Fruit fly (Drosophila melanogaster): ENCODE measurements around the gene CG3556.

The CG3556 gene

DNA sequence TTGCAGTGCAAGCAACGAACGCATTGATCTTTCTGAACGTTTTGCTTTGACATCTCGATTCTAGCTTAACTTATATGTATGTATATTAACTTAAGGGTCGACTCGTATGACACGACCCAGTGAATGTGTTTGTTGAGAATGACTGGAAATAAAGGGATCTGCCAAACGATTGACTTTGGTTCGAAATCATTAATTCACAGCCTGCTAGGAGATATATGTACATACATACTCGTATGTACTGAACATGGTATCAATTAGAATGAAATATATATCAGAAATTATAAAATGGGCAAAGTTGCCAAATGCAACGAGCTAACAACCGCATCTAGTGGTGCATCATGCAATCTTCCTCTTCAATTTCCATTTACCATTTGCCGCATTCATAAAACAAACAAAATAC, 41.8 kb downstream of the CG3556 start, which contains the start of gene CG12684:
Gene CG12684 (minus strand): TSS at position 101 of the 400 bp plus-strand sequence.
- TF ChIP-seq Hr83 (GFP tag; optimal IDR thresholded peaks at IDR 0.05; ENCODE audit: poor library complexity, severe bottlenecking) (no peak), Hr78 (GFP tag; optimal IDR thresholded peaks at IDR 0.05) (no peak), CG9705 (GFP tag; optimal IDR thresholded peaks at IDR 0.05) (no peak), Abd-B (GFP tag; optimal IDR thresholded peaks at IDR 0.05) (no peak), Vsx2 (GFP tag; optimal IDR thresholded peaks at IDR 0.05; ENCODE audit: partially characterized antibody) (no peak), br (GFP tag; optimal IDR thresholded peaks at IDR 0.05) (no peak), psq (GFP tag; optimal IDR thresholded peaks at IDR 0.05) (no peak), dl (GFP tag; optimal IDR thresholded peaks at IDR 0.05; ENCODE audit: insufficient read depth in 1 of 2, partially characterized antibody in 2 of 2) (no peak), fru (GFP tag; optimal IDR thresholded peaks at IDR 0.05) (no peak), h (GFP tag; optimal IDR thresholded peaks at IDR 0.05) (no peak), brk (GFP tag; optimal IDR thresholded peaks at IDR 0.05) (no peak), OdsH (GFP tag; optimal IDR thresholded peaks at IDR 0.05) (no peak), N (GFP tag; optimal IDR thresholded peaks at IDR 0.05) (no peak), tai (GFP tag; optimal IDR thresholded peaks at IDR 0.05) (no peak), CG32264 (GFP tag; optimal IDR thresholded peaks at IDR 0.05) (no peak), HLH106 (tag; optimal IDR thresholded peaks at IDR 0.05) (no peak), pan (optimal IDR thresholded peaks at IDR 0.05) (no peak)

DNA sequence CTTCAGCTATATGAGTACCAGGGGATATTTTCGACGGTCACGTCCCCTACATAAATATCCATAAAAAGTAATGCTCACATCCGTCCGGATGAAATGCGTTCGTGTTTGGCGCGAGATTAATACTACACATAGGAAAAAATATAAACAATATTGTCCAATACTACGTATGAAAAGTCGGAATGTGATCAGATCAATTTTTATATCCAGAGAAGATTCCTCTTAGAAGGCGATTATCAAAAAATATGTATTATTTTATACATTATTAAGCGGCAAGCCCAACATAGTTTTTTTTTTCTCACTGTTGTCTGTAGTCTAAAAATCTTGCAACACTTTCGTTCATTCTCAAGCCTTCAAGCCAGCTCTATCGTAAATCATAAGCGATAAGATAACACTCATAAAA, 43.9 kb downstream of the CG3556 start:
- TF ChIP-seq foxo (GFP tag; optimal IDR thresholded peaks at IDR 0.05) = peak in 1 of 2 experiments; percentile 25
- TF ChIP-seq fru (GFP tag; optimal IDR thresholded peaks at IDR 0.05) = peak; percentile 1
- TF ChIP-seq sage (GFP tag; optimal IDR thresholded peaks at IDR 0.05) = no peak

DNA sequence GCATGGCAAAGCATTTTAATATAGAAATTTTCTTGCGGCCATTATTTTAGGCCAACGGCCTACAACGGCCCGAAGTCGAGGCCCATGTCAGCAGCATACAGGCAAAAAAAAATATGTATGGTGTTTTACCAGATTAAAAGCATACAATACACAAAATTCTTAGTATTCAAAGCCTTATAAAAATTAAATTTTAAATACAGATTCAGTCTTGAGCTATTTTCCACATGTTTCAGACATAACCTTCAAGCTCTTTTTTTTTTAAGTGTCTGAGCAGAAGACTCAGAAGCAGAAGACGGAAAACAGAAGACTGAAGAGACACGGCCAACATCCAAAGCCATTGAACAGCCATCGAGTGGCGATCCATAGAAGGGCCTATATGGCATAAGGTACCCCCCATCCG, 51.7 kb downstream of the CG3556 start:
- peak in 1 of 2 experiments; percentile 28 for TF ChIP-seq foxo (GFP tag; optimal IDR thresholded peaks at IDR 0.05)
- no peak for TF ChIP-seq br (GFP tag; optimal IDR thresholded peaks at IDR 0.05)
- no peak for TF ChIP-seq CG32264 (GFP tag; optimal IDR thresholded peaks at IDR 0.05)
- no peak for TF ChIP-seq rgr (GFP tag; optimal IDR thresholded peaks at IDR 0.05)
- TF ChIP-seq N (GFP tag; optimal IDR thresholded peaks at IDR 0.05) = no peak
- peak; percentile 3 for TF ChIP-seq h (GFP tag; optimal IDR thresholded peaks at IDR 0.05)
- TF ChIP-seq lola (GFP tag; optimal IDR thresholded peaks at IDR 0.05) = no peak
- no peak for TF ChIP-seq Hr78 (GFP tag; optimal IDR thresholded peaks at IDR 0.05)
- TF ChIP-seq ey (GFP tag; optimal IDR thresholded peaks at IDR 0.05) = no peak
- TF ChIP-seq jim (GFP tag; optimal IDR thresholded peaks at IDR 0.05) = no peak
- no peak for TF ChIP-seq dl (GFP tag; optimal IDR thresholded peaks at IDR 0.05; ENCODE audit: insufficient read depth in 1 of 2, partially characterized antibody in 2 of 2)
- no peak for TF ChIP-seq usp (GFP tag; optimal IDR thresholded peaks at IDR 0.05)
- peak; percentile 13 for TF ChIP-seq fru (GFP tag; optimal IDR thresholded peaks at IDR 0.05)
- TF ChIP-seq Jra (GFP tag; optimal IDR thresholded peaks at IDR 0.05) = no peak
- no peak for TF ChIP-seq OdsH (GFP tag; optimal IDR thresholded peaks at IDR 0.05)
- no peak for TF ChIP-seq CG9705 (GFP tag; optimal IDR thresholded peaks at IDR 0.05)
- no peak for TF ChIP-seq Dfd (GFP tag; optimal IDR thresholded peaks at IDR 0.05)
- TF ChIP-seq psq (GFP tag; optimal IDR thresholded peaks at IDR 0.05) = no peak

DNA sequence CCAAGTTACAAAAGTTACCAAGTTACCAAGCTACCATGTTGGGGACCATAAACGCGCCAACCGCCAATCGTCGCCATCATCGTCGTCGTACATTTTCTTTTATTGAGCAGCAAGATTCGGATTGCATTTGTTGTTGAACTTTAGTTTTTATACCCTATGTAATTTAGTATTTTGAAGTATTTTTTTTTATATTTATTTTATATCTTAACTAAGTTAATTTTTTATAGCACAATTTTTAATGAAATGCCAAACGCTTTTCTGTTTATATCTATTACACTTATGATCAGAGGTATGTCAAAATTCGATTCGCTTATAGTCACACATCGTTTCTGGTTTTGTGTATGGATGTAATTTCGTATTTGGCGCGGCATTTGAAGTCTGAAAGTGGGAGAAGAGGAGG, 52.4 kb downstream of the CG3556 start:
- TF ChIP-seq dmrt93B (GFP tag; optimal IDR thresholded peaks at IDR 0.05) (no peak), woc (GFP tag; optimal IDR thresholded peaks at IDR 0.05) (no peak), pan (optimal IDR thresholded peaks at IDR 0.05) (no peak), Vsx2 (GFP tag; optimal IDR thresholded peaks at IDR 0.05; ENCODE audit: partially characterized antibody) (no peak), HLH106 (tag; optimal IDR thresholded peaks at IDR 0.05) (no peak), Dfd (GFP tag; optimal IDR thresholded peaks at IDR 0.05) (no peak), Rel (GFP tag; optimal IDR thresholded peaks at IDR 0.05) (no peak), Rel (tag; optimal IDR thresholded peaks at IDR 0.05) (no peak), Jra (GFP tag; optimal IDR thresholded peaks at IDR 0.05) (no peak), CG9705 (GFP tag; optimal IDR thresholded peaks at IDR 0.05) (no peak), tai (GFP tag; optimal IDR thresholded peaks at IDR 0.05) (no peak), foxo (GFP tag; optimal IDR thresholded peaks at IDR 0.05) (no peak), brk (GFP tag; optimal IDR thresholded peaks at IDR 0.05) (no peak), Abd-B (GFP tag; optimal IDR thresholded peaks at IDR 0.05) (no peak), ey (GFP tag; optimal IDR thresholded peaks at IDR 0.05) (no peak), Hr78 (GFP tag; optimal IDR thresholded peaks at IDR 0.05) (no peak), dl (GFP tag; optimal IDR thresholded peaks at IDR 0.05; ENCODE audit: insufficient read depth in 1 of 2, partially characterized antibody in 2 of 2) (no peak), jim (GFP tag; optimal IDR thresholded peaks at IDR 0.05) (no peak)

Measured in whole organism, wandering third instar larva.